Fruit fly (Drosophila melanogaster): ENCODE measurements around the gene CG31288.

Gene CG31288

dm6 chr3R:25321681-25322080 is 22.3 kb upstream of the CG31288 start:
- no peak for TF ChIP-seq sage (GFP tag; optimal IDR thresholded peaks at IDR 0.05)
- no peak for TF ChIP-seq Hnf4 (GFP tag; optimal IDR thresholded peaks at IDR 0.05)
- no peak for TF ChIP-seq Abd-B (GFP tag; optimal IDR thresholded peaks at IDR 0.05)
- TF ChIP-seq Hr78 (GFP tag; optimal IDR thresholded peaks at IDR 0.05), result no peak
- no peak for TF ChIP-seq pan (optimal IDR thresholded peaks at IDR 0.05)
- TF ChIP-seq OdsH (GFP tag; optimal IDR thresholded peaks at IDR 0.05), result no peak
- TF ChIP-seq N (GFP tag; optimal IDR thresholded peaks at IDR 0.05), result no peak
- TF ChIP-seq lola (GFP tag; optimal IDR thresholded peaks at IDR 0.05), result no peak
- TF ChIP-seq foxo (GFP tag; optimal IDR thresholded peaks at IDR 0.05), result no peak
- TF ChIP-seq CG9705 (GFP tag; optimal IDR thresholded peaks at IDR 0.05), result no peak
- TF ChIP-seq Rel (GFP tag; optimal IDR thresholded peaks at IDR 0.05), result no peak
- TF ChIP-seq Rel (tag; optimal IDR thresholded peaks at IDR 0.05), result no peak
- TF ChIP-seq psq (GFP tag; optimal IDR thresholded peaks at IDR 0.05), result no peak
- no peak for TF ChIP-seq Jra (GFP tag; optimal IDR thresholded peaks at IDR 0.05)
- no peak for TF ChIP-seq usp (GFP tag; optimal IDR thresholded peaks at IDR 0.05)

- TF ChIP-seq usp (GFP tag; optimal IDR thresholded peaks at IDR 0.05) (no peak), Rel (GFP tag; optimal IDR thresholded peaks at IDR 0.05) (no peak), Rel (tag; optimal IDR thresholded peaks at IDR 0.05) (peak; percentile 83), Vsx2 (GFP tag; optimal IDR thresholded peaks at IDR 0.05; ENCODE audit: partially characterized antibody) (no peak), Hr78 (GFP tag; optimal IDR thresholded peaks at IDR 0.05) (no peak), sage (GFP tag; optimal IDR thresholded peaks at IDR 0.05) (no peak)
These were observed 21.5 kb upstream of the CG31288 start for dm6 chr3R:25320898-25321297.

DNA sequence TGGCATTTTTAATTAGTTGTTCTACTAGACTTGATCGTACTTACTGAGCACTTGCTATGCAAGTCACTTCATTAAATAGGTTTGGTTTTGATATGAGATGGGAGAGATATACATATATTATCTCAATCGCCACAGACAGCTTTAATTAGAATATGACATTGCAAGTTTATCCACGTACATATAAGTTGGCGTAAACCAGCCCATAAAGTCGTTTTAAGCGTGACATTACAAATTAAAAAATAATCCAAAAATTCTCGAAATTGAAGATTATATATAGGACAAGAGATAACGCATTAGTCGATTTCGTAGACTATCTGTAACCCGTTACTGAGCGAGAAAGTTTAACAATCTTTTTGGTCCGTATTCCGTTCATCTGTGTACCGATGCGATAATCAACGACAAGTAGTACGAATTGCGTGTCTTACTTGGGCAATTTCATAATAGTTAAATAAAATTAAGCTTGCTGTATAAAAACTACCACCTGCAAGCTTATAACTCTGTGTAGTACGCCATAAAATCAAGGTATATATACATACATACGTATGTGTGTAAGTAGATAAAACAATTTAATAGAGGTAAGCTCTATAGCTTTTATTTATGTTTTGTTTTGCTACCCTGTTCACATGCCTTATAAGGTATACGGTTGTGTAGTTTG is 20.8 kb upstream of the CG31288 start, which contains the start of gene CG10560:
CG10560 (minus strand) TSS at position 51 of the 655 bp plus-strand sequence.
- TF ChIP-seq woc (GFP tag; optimal IDR thresholded peaks at IDR 0.05) (no peak), Dfd (GFP tag; optimal IDR thresholded peaks at IDR 0.05) (no peak), Myc (optimal IDR thresholded peaks at IDR 0.05) (no peak), br (GFP tag; optimal IDR thresholded peaks at IDR 0.05) (no peak), rgr (GFP tag; optimal IDR thresholded peaks at IDR 0.05) (no peak), Hr83 (GFP tag; optimal IDR thresholded peaks at IDR 0.05; ENCODE audit: poor library complexity, severe bottlenecking) (no peak), sage (GFP tag; optimal IDR thresholded peaks at IDR 0.05) (no peak), N (GFP tag; optimal IDR thresholded peaks at IDR 0.05) (no peak), Abd-B (GFP tag; optimal IDR thresholded peaks at IDR 0.05) (no peak), Vsx2 (GFP tag; optimal IDR thresholded peaks at IDR 0.05; ENCODE audit: partially characterized antibody) (no peak)

DNA sequence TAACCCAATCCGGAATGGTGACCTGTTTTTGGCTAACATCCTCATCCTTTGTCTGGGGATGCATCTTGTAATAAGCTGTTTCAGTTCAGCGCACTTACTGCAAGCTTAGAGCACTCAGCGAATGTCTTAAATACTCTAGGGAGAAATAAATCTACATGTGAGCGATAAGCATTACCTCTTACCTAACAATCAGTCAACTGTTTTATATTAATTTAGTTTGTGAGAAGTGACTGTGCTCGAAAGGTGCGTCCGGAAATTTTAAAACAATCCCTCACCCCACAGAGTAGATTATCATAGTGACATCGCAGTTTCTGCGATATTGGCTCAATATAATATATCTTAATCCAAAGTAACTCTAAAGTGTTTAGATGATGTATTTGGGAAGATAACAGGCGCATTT is 18.7 kb upstream of the CG31288 start, which contains the start of gene CG10553:
CG10553 (minus strand) TSS at position 101 of the 400 bp plus-strand sequence.
- no peak for TF ChIP-seq br (GFP tag; optimal IDR thresholded peaks at IDR 0.05)
- TF ChIP-seq Myc (optimal IDR thresholded peaks at IDR 0.05), result no peak
- no peak for TF ChIP-seq pan (optimal IDR thresholded peaks at IDR 0.05)
- TF ChIP-seq N (GFP tag; optimal IDR thresholded peaks at IDR 0.05), result no peak
- no peak for TF ChIP-seq brk (GFP tag; optimal IDR thresholded peaks at IDR 0.05)
- no peak for TF ChIP-seq Vsx2 (GFP tag; optimal IDR thresholded peaks at IDR 0.05; ENCODE audit: partially characterized antibody)
- no peak for TF ChIP-seq ey (GFP tag; optimal IDR thresholded peaks at IDR 0.05)
- no peak for TF ChIP-seq usp (GFP tag; optimal IDR thresholded peaks at IDR 0.05)
- TF ChIP-seq CG32264 (GFP tag; optimal IDR thresholded peaks at IDR 0.05), result no peak
- no peak for TF ChIP-seq fru (GFP tag; optimal IDR thresholded peaks at IDR 0.05)

- TF ChIP-seq CG9705 (GFP tag; optimal IDR thresholded peaks at IDR 0.05) (no peak), Dif (GFP tag; optimal IDR thresholded peaks at IDR 0.05; ENCODE audit: partially characterized antibody) (peak; percentile 49)
These were observed 16.7 kb upstream of the CG31288 start, which contains the start of gene CG10559 for dm6 chr3R:25316016-25316415. CG10559 (minus strand) TSS chr3R:25316116.

dm6 chr3R:25313771-25314170 is 14.4 kb upstream of the CG31288 start, which contains the start of gene CG31087:
CG31087 (minus strand) TSS chr3R:25313833.
- no peak for TF ChIP-seq sage (GFP tag; optimal IDR thresholded peaks at IDR 0.05)
- no peak for TF ChIP-seq fru (GFP tag; optimal IDR thresholded peaks at IDR 0.05)
- TF ChIP-seq Rel (GFP tag; optimal IDR thresholded peaks at IDR 0.05), result no peak
- peak; percentile 91 for TF ChIP-seq Rel (tag; optimal IDR thresholded peaks at IDR 0.05)
- peak; percentile 81 for TF ChIP-seq psq (GFP tag; optimal IDR thresholded peaks at IDR 0.05)
- TF ChIP-seq h (GFP tag; optimal IDR thresholded peaks at IDR 0.05), result peak; percentile 19
- peak; percentile 40 for TF ChIP-seq Vsx2 (GFP tag; optimal IDR thresholded peaks at IDR 0.05; ENCODE audit: partially characterized antibody)
- TF ChIP-seq Abd-B (GFP tag; optimal IDR thresholded peaks at IDR 0.05), result no peak
- TF ChIP-seq Jra (GFP tag; optimal IDR thresholded peaks at IDR 0.05), result no peak
